Worm (Caenorhabditis elegans) whole organism, L2 larva: ENCODE measurements around the gene srd-36.

Source experiments
- lin-39 ChIP-seq: fragments of 150-350 bp; optimal IDR thresholded peaks from 2 replicates; lab custom pipeline; 2014; ENCODE audit warnings: missing biosample characterization, missing genetic modification reagents, missing genetic modification characterization
- mdl-1 ChIP-seq, 2 experiments: fragments of 150-350 bp in 1 of 2; sonication (generic microtip) in 1 of 2; optimal IDR thresholded peaks; 2 replicates each; lab custom pipeline; 2017; ENCODE audit warnings: missing biosample characterization in 2 of 2, missing genetic modification characterization in 2 of 2
- nhr-25 ChIP-seq: fragments of 150-350 bp; sonication (generic microtip); optimal IDR thresholded peaks from 3 replicates; lab custom pipeline; 2014; ENCODE audit warnings: missing biosample characterization, missing genetic modification characterization
- nhr-77 ChIP-seq: fragments of 150-350 bp; optimal IDR thresholded peaks from 2 replicates; lab custom pipeline; 2014; ENCODE audit warnings: missing biosample characterization, missing genetic modification characterization
- unc-39 ChIP-seq: fragments of 150-350 bp; optimal IDR thresholded peaks from 2 replicates; lab custom pipeline; 2014; ENCODE audit warnings: missing biosample characterization, missing genetic modification characterization

DNA sequence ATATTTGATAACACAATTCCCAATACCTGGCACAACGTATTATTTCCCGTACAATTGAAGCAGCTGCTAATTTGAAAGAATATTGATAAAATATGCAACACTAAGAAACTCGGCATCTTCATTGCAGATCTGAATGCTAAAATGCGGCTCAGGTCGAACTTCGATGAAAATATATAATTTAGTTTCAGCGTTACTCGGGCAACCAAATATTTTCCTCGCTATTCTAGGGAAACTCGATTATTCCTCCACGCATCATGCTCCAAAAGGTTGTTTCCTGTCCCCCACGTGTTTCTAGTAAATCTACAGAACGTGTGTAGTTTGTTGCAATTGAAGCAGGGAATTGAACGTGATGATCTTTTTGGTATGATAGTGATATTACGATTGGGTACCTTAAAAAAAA, 45.5 kb downstream of the srd-36 start:
- no peak for TF ChIP-seq nhr-77 (tag; lab: Kevin White, UChicago)
- TF ChIP-seq unc-39 (tag; lab: Kevin White, UChicago), result no peak
- no peak for TF ChIP-seq nhr-25
- no peak for TF ChIP-seq lin-39
- TF ChIP-seq mdl-1 (tag; optimal IDR thresholded peaks at IDR 0.05; lab: Kevin White, UChicago), result no peak
